Fruit fly (Drosophila melanogaster): Measurements from ENCODE around the gene CG34456.

The CG34456 gene

dm6 chr3L:9357830-9358712 is 3.8 kb upstream of the CG34456 start (continued):
- TF ChIP-seq Antp (GFP tag; optimal IDR thresholded peaks at IDR 0.05) (no peak), CG4282 (GFP tag; optimal IDR thresholded peaks at IDR 0.05) (no peak), CG2712 (tag; optimal IDR thresholded peaks at IDR 0.05) (no peak), ase (GFP tag; IDR thresholded peaks at IDR 0.05) (no peak), D19A (tag; optimal IDR thresholded peaks at IDR 0.05) (no peak), CG9876 (GFP tag; optimal IDR thresholded peaks at IDR 0.05) (no peak), tna (GFP tag; IDR thresholded peaks at IDR 0.05; ENCODE audit: partially characterized antibody) (no peak), Rx (GFP tag; IDR thresholded peaks at IDR 0.05) (no peak), CG1602 (GFP tag; optimal IDR thresholded peaks at IDR 0.05) (no peak), CG12391 (tag; optimal IDR thresholded peaks at IDR 0.05) (no peak), insv (GFP tag; optimal IDR thresholded peaks at IDR 0.05) (peak in 1 of 2 experiments; percentile 88), CG1233 (GFP tag; optimal IDR thresholded peaks at IDR 0.05) (no peak), chn (GFP tag; optimal IDR thresholded peaks at IDR 0.05) (no peak), Aef1 (GFP tag; IDR thresholded peaks at IDR 0.05) (peak; percentile 9; the same call in 1 of the 3 replicates), Neu2 (GFP tag; optimal IDR thresholded peaks at IDR 0.05; ENCODE audit: borderline replicate concordance) (no peak), CG11398 (GFP tag; optimal IDR thresholded peaks at IDR 0.05) (no peak), CG33557 (GFP tag; optimal IDR thresholded peaks at IDR 0.05) (no peak), CG6654 (GFP tag; optimal IDR thresholded peaks at IDR 0.05) (no peak), Nf-YA (GFP tag; IDR thresholded peaks at IDR 0.05) (no peak), ERR (GFP tag; optimal IDR thresholded peaks at IDR 0.05) (peak; percentile 98), CG10543 (GFP tag; optimal IDR thresholded peaks at IDR 0.05) (peak; percentile 83), caup (GFP tag; optimal IDR thresholded peaks at IDR 0.05; ENCODE audit: severe bottlenecking) (peak; percentile 15), wek (GFP tag; optimal IDR thresholded peaks at IDR 0.05) (no peak), dmrt11E (tag; optimal IDR thresholded peaks at IDR 0.05) (no peak), Opbp (GFP tag; IDR thresholded peaks at IDR 0.05; ENCODE audit: partially characterized antibody) (no peak), Dip3 (GFP tag; optimal IDR thresholded peaks at IDR 0.05) (no peak), Ada2b (GFP tag; IDR thresholded peaks at IDR 0.05) (no peak), Adf1 (GFP tag; IDR thresholded peaks at IDR 0.05) (peak; percentile 92), sisA (GFP tag; IDR thresholded peaks at IDR 0.05) (no peak), fd96Cb (tag; optimal IDR thresholded peaks at IDR 0.05) (no peak), unpg (GFP tag; optimal IDR thresholded peaks at IDR 0.05) (no peak), pum (GFP tag; optimal IDR thresholded peaks at IDR 0.05) (no peak), CG7357 (GFP tag; IDR thresholded peaks at IDR 0.05) (no peak), Med (GFP tag) (no peak), p53 (GFP tag; optimal IDR thresholded peaks at IDR 0.05) (no peak), danr (GFP tag; IDR thresholded peaks at IDR 0.05) (no peak), CG12942 (GFP tag; optimal IDR thresholded peaks at IDR 0.05) (no peak), CG15269 (tag; optimal IDR thresholded peaks at IDR 0.05) (no peak), CG18011 (GFP tag; optimal IDR thresholded peaks at IDR 0.05) (no peak), CG6254 (GFP tag; optimal IDR thresholded peaks at IDR 0.05) (peak; percentile 3), CG3847 (GFP tag; IDR thresholded peaks at IDR 0.05) (no peak), CG4617 (GFP tag; optimal IDR thresholded peaks at IDR 0.05; ENCODE audit: borderline replicate concordance) (no peak), CG4424 (GFP tag; optimal IDR thresholded peaks at IDR 0.05) (no peak), nmo (GFP tag; optimal IDR thresholded peaks at IDR 0.05) (no peak), hkb (optimal IDR thresholded peaks at IDR 0.05) (no peak), hkb (GFP tag; IDR thresholded peaks at IDR 0.05) (no peak), NfI (GFP tag; optimal IDR thresholded peaks at IDR 0.05) (no peak), CG11695 (GFP tag; IDR thresholded peaks at IDR 0.05) (no peak), CG9817 (tag; optimal IDR thresholded peaks at IDR 0.05) (no peak)

Measured in whole organism, embryonic.